Fruit fly (Drosophila melanogaster): ENCODE data around the gene Oatp30B.

The Oatp30B gene

DNA sequence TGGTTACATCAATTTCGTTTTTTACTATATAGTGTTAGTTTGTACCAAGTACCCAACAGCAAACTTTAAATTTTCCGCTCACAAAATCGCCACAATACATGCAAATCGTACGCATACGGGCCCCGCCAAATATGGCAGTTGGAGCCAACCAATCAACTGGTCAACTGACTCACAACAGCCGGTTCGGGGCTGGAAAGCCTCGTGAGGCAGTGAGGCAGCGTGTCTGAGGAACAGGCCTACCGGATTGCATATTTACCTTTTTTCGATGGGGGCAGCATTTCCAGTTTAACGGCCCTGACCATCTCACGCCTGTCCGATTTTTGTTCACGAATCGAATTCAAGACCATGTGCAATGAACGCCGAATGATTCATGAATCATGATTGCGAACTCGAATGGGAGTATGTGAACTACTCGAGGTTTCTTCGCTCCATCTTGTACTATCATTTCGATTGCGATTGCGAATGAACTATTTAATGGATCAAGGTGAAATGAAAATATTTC is 14.4 kb upstream of the Oatp30B start:
- TF ChIP-seq Rel (GFP tag; optimal IDR thresholded peaks at IDR 0.05), result no peak
- peak; percentile 6 for TF ChIP-seq Rel (tag; optimal IDR thresholded peaks at IDR 0.05)
- no peak for TF ChIP-seq dl (GFP tag; optimal IDR thresholded peaks at IDR 0.05; ENCODE audit: insufficient read depth in 1 of 2, partially characterized antibody in 2 of 2)
- TF ChIP-seq Vsx2 (GFP tag; optimal IDR thresholded peaks at IDR 0.05; ENCODE audit: partially characterized antibody), result peak; percentile 21
- TF ChIP-seq Dif (GFP tag; optimal IDR thresholded peaks at IDR 0.05; ENCODE audit: partially characterized antibody), result peak; percentile 37

DNA sequence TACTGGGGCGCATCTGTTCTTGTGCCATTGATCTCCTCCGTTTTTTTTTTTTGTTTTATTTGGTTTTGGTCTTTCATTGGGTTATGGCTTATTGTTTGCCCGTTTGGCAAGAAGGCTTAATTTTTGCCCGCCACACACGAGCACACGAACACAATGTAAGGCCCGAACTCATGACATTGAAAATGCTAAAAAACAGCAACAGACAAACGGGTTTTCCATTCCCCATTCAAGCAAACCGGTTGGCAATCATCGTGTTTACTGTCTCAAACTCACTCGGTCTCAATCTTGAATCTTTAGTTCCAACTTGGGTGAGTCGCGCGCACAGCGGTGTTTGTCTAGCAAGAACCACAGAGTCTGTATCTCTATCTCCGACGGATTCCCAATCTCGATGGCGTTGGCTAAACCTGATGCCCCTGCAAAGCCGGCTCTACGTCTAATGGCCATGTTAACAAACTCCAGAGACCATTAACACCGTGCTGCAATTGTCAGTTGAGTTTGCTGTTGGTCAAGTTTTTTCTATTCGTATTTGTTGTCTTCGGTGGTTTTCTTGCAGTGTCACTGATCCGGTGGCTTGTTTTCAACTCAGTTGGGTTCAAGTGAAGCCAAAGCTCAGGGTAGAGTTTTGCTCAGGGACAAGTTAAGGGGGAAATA is 12.3 kb upstream of the Oatp30B start:
- TF ChIP-seq Abd-B (GFP tag; optimal IDR thresholded peaks at IDR 0.05) (no peak), Hr83 (GFP tag; optimal IDR thresholded peaks at IDR 0.05; ENCODE audit: poor library complexity, severe bottlenecking) (peak; percentile 7), sv (GFP tag; optimal IDR thresholded peaks at IDR 0.05) (no peak), Vsx2 (GFP tag; optimal IDR thresholded peaks at IDR 0.05; ENCODE audit: partially characterized antibody) (peak; percentile 60), Dif (GFP tag; optimal IDR thresholded peaks at IDR 0.05; ENCODE audit: partially characterized antibody) (peak; percentile 15), brk (GFP tag; optimal IDR thresholded peaks at IDR 0.05) (no peak), foxo (GFP tag; optimal IDR thresholded peaks at IDR 0.05) (no peak)

DNA sequence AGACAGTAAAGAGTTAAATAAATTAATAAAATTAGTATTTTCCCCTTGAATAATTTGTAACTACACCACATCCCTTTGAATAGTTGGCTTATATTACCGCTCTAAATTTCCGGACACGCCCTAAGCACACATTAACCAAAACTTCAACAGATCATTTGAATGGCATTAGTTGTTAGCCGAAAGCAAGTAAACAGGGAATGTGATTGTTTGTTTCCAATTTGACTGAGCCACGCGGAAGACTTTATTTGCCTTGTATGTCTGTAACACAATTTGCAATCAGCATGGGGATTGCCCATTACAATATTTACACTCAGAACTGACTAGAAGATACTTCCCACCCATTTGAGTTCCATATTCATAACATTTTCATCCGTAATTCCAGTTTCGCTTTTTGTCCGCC is 11.4 kb upstream of the Oatp30B start:
- TF ChIP-seq Jra (GFP tag; optimal IDR thresholded peaks at IDR 0.05) (no peak), Hr78 (GFP tag; optimal IDR thresholded peaks at IDR 0.05) (no peak), CG32264 (GFP tag; optimal IDR thresholded peaks at IDR 0.05) (no peak), Rel (GFP tag; optimal IDR thresholded peaks at IDR 0.05) (no peak), Rel (tag; optimal IDR thresholded peaks at IDR 0.05) (no peak), Hr83 (GFP tag; optimal IDR thresholded peaks at IDR 0.05; ENCODE audit: poor library complexity, severe bottlenecking) (no peak), Myc (optimal IDR thresholded peaks at IDR 0.05) (no peak)

DNA sequence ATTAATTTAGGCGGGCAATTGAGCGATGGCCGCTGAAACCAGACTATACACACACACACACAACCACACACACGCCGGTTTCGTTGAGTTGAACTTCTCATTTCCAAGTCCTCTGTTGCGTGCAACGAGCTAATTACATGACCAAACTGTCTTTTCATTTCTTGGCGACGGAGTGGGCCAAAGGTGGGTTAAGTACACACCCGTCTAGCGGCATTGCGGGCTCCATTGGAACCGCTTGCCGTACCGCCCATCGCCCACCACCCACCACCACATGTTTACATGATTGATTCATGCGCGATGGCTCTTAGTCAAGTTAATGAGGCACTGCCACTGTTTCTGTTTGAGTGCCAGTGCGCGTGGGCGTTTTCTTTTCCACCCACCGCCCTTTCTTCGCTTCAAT is 10.6 kb upstream of the Oatp30B start:
- TF ChIP-seq Hr78 (GFP tag; optimal IDR thresholded peaks at IDR 0.05) (no peak), foxo (GFP tag; optimal IDR thresholded peaks at IDR 0.05) (no peak), fru (GFP tag; optimal IDR thresholded peaks at IDR 0.05) (no peak), CG9705 (GFP tag; optimal IDR thresholded peaks at IDR 0.05) (no peak), jim (GFP tag; optimal IDR thresholded peaks at IDR 0.05) (no peak), dmrt93B (GFP tag; optimal IDR thresholded peaks at IDR 0.05) (no peak), usp (GFP tag; optimal IDR thresholded peaks at IDR 0.05) (no peak), dl (GFP tag; optimal IDR thresholded peaks at IDR 0.05; ENCODE audit: insufficient read depth in 1 of 2, partially characterized antibody in 2 of 2) (no peak), Jra (GFP tag; optimal IDR thresholded peaks at IDR 0.05) (no peak), tai (GFP tag; optimal IDR thresholded peaks at IDR 0.05) (no peak), dsf (GFP tag; optimal IDR thresholded peaks at IDR 0.05; ENCODE audit: borderline replicate concordance) (no peak), Myc (optimal IDR thresholded peaks at IDR 0.05) (no peak), CrebA (GFP tag; optimal IDR thresholded peaks at IDR 0.05; ENCODE audit: borderline replicate concordance) (no peak), Dif (GFP tag; optimal IDR thresholded peaks at IDR 0.05; ENCODE audit: partially characterized antibody) (no peak), sv (GFP tag; optimal IDR thresholded peaks at IDR 0.05) (no peak), Rel (GFP tag; optimal IDR thresholded peaks at IDR 0.05) (no peak), Rel (tag; optimal IDR thresholded peaks at IDR 0.05) (no peak)

DNA sequence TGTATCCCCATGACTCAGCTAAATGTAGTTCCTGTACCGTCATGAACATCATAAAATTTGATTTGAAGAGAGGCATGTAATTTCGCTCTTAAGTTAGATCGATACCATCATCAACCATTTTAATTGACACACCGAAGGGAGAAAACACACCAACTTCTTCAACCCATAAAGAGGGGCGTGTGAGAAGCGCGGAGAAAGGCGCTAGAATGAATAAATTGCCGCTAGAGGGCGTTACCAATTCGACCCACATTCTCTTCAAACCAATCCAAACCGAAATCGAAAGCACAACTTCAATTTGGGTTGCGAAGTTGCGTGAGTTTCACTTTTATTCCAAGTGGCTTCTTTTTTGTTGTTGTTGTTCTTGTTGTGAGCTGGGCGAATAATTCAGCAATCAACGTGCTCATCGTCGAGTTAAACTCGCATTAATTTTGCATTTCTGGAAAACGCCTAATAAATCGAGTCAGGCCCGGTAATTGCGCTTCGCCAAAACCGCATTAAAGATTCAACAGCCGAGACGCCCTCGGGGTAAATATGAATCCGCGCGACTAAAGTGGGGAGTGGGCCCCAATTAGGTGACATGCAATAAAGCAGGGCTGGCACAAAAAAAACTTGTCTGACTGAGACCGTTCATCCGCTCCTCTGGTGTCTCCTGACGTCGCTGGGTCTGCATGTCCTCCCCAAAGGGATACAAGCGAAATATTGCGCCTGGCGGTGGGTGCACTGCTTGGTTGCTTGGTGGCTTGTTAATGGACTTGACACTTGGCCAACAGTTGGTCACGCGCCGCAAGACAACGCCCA is 8.4 kb upstream of the Oatp30B start:
- TF ChIP-seq Jra (GFP tag; optimal IDR thresholded peaks at IDR 0.05) (no peak), dmrt93B (GFP tag; optimal IDR thresholded peaks at IDR 0.05) (no peak), h (GFP tag; optimal IDR thresholded peaks at IDR 0.05) (no peak), CG32264 (GFP tag; optimal IDR thresholded peaks at IDR 0.05) (no peak), CG9705 (GFP tag; optimal IDR thresholded peaks at IDR 0.05) (no peak), tai (GFP tag; optimal IDR thresholded peaks at IDR 0.05) (no peak), dl (GFP tag; optimal IDR thresholded peaks at IDR 0.05; ENCODE audit: insufficient read depth in 1 of 2, partially characterized antibody in 2 of 2) (no peak), dsf (GFP tag; optimal IDR thresholded peaks at IDR 0.05; ENCODE audit: borderline replicate concordance) (no peak), Myc (optimal IDR thresholded peaks at IDR 0.05) (no peak), psq (GFP tag; optimal IDR thresholded peaks at IDR 0.05) (no peak), Mio (GFP tag; optimal IDR thresholded peaks at IDR 0.05) (no peak), GATAd (GFP tag; optimal IDR thresholded peaks at IDR 0.05) (no peak), foxo (GFP tag; optimal IDR thresholded peaks at IDR 0.05) (no peak), rgr (GFP tag; optimal IDR thresholded peaks at IDR 0.05) (no peak), lola (GFP tag; optimal IDR thresholded peaks at IDR 0.05) (no peak), N (GFP tag; optimal IDR thresholded peaks at IDR 0.05) (no peak), Abd-B (GFP tag; optimal IDR thresholded peaks at IDR 0.05) (no peak)
